Fruit fly (Drosophila melanogaster) whole organism, larva: ENCODE measurements around the gene CG31673.

Experiments
- noc ChIP-seq: fragments of 200-800 bp; sonication (Bioruptor generic); optimal IDR thresholded peaks from 3 replicates; lab custom pipeline; 2019; ENCODE audit warnings: missing biosample characterization, mild to moderate bottlenecking, missing genetic modification characterization, moderate library complexity

The CG31673 gene

dm6 chr2L:20829309-20829708 lies at the start of gene CG31673:
Gene CG31673, plus strand, starts transcription at chr2L:20829609.
- no peak for TF ChIP-seq noc (tag; lab: Kevin White, UChicago)

dm6 chr2L:20780768-20781167 lies 48.6 kb upstream of the CG31673 start:
- TF ChIP-seq noc (tag; lab: Kevin White, UChicago), result peak; percentile 78

- TF ChIP-seq noc (tag; lab: Kevin White, UChicago), result no peak
These were observed 46.4 kb upstream of the CG31673 start for dm6 chr2L:20783044-20783443.

- TF ChIP-seq noc (tag; lab: Kevin White, UChicago), result peak; percentile 56
These were observed 45.5 kb upstream of the CG31673 start for dm6 chr2L:20783908-20784307.

- TF ChIP-seq noc (tag; lab: Kevin White, UChicago), result no peak
These were observed 44.1 kb upstream of the CG31673 start for dm6 chr2L:20785333-20785732.

dm6 chr2L:20787271-20787791 lies 42.1 kb upstream of the CG31673 start, which contains the start of gene Pomp:
Gene Pomp, plus strand, starts transcription at chr2L:20787656.
- peak; percentile 37 for TF ChIP-seq noc (tag; lab: Kevin White, UChicago)

dm6 chr2L:20788050-20788449 lies 41.4 kb upstream of the CG31673 start:
- no peak for TF ChIP-seq noc (tag; lab: Kevin White, UChicago)

- TF ChIP-seq noc (tag; lab: Kevin White, UChicago), result no peak
These were observed 36.9 kb upstream of the CG31673 start for dm6 chr2L:20792521-20792920.

- no peak for TF ChIP-seq noc (tag; lab: Kevin White, UChicago)
These were observed 36.3 kb upstream of the CG31673 start for dm6 chr2L:20792988-20793544.

- no peak for TF ChIP-seq noc (tag; lab: Kevin White, UChicago)
These were observed 35.5 kb upstream of the CG31673 start for dm6 chr2L:20793881-20794280.

- TF ChIP-seq noc (tag; lab: Kevin White, UChicago), result no peak
These were observed 34.8 kb upstream of the CG31673 start for dm6 chr2L:20794656-20795055.

dm6 chr2L:20795774-20796173 lies 33.6 kb upstream of the CG31673 start:
- TF ChIP-seq noc (tag; lab: Kevin White, UChicago), result no peak

- no peak for TF ChIP-seq noc (tag; lab: Kevin White, UChicago)
These were observed 32.5 kb upstream of the CG31673 start, which contains the start of gene vari for dm6 chr2L:20796758-20797514. Gene vari, minus strand, starts transcription at chr2L:20797042.

dm6 chr2L:20797515-20797847 lies 31.9 kb upstream of the CG31673 start, which contains the start of gene CG9328:
Gene CG9328, plus strand, starts transcription at chr2L:20797715.
- no peak for TF ChIP-seq noc (tag; lab: Kevin White, UChicago)

- no peak for TF ChIP-seq noc (tag; lab: Kevin White, UChicago)
These were observed 31.0 kb upstream of the CG31673 start for dm6 chr2L:20798351-20798777.

dm6 chr2L:20799991-20800897 lies 29.2 kb upstream of the CG31673 start:
- TF ChIP-seq noc (tag; lab: Kevin White, UChicago), result peak; percentile 69
